Worm (Caenorhabditis elegans) whole organism, dauer: ENCODE data around the gene T07H3.7.
"Not testable (repeated sequence)": the region's sequence is repeated elsewhere in the genome, so short reads cannot be mapped to it uniquely, and the experiment has no call there.

ENCODE experiments used
- unc-62 ChIP-seq: sonication (generic microtip); optimal IDR thresholded peaks from 2 replicates; lab custom pipeline; 2017; ENCODE audit warnings: missing biosample characterization, missing genetic modification reagents, missing genetic modification characterization

Gene T07H3.7

ce11 chrII:1589845-1590244, at the start of gene T07H3.7:
Gene T07H3.7 (minus strand): TSS chrII:1589945.
- no peak for TF ChIP-seq unc-62 (GFP tag; lab: Kevin White, UChicago)

ce11 chrII:1636392-1636791, 46.6 kb upstream of the T07H3.7 start, which contains the start of gene srg-20:
Gene srg-20 (plus strand): TSS chrII:1636692.
- not testable (repeated sequence) for TF ChIP-seq unc-62 (GFP tag; lab: Kevin White, UChicago)

ce11 chrII:1635969-1636368, 46.2 kb upstream of the T07H3.7 start:
- TF ChIP-seq unc-62 (GFP tag; lab: Kevin White, UChicago): no peak

- TF ChIP-seq unc-62 (GFP tag; lab: Kevin White, UChicago): not testable (repeated sequence)
Observed at ce11 chrII:1633490-1633889, 43.7 kb upstream of the T07H3.7 start, which contains the start of gene C08E3.1. Gene C08E3.1 (plus strand): TSS chrII:1633790.

- TF ChIP-seq unc-62 (GFP tag; lab: Kevin White, UChicago): not testable (repeated sequence)
Observed at ce11 chrII:1632216-1632615, 42.5 kb upstream of the T07H3.7 start, which contains the start of gene C08E3.13. Gene C08E3.13 (minus strand): TSS chrII:1632316.

ce11 chrII:1627783-1628182, 38.0 kb upstream of the T07H3.7 start, which contains the start of gene C08E3.15:
Gene C08E3.15 (minus strand): TSS chrII:1627883.
- TF ChIP-seq unc-62 (GFP tag; lab: Kevin White, UChicago): not testable (repeated sequence)

- no peak for TF ChIP-seq unc-62 (GFP tag; lab: Kevin White, UChicago)
Observed at ce11 chrII:1625666-1626065, 35.9 kb upstream of the T07H3.7 start, which contains the start of gene C08E3.14. Gene C08E3.14 (plus strand): TSS chrII:1625966.

- no peak for TF ChIP-seq unc-62 (GFP tag; lab: Kevin White, UChicago)
Observed at ce11 chrII:1624572-1624971, 34.8 kb upstream of the T07H3.7 start, which contains the start of gene fbxa-160. Gene fbxa-160 (minus strand): TSS chrII:1624672.

ce11 chrII:1621795-1622194, 32.0 kb upstream of the T07H3.7 start:
- no peak for TF ChIP-seq unc-62 (GFP tag; lab: Kevin White, UChicago)

- no peak for TF ChIP-seq unc-62 (GFP tag; lab: Kevin White, UChicago)
Observed at ce11 chrII:1621180-1621579, 31.4 kb upstream of the T07H3.7 start, which contains the start of gene fbxa-158. Gene fbxa-158 (minus strand): TSS chrII:1621280.

- no peak for TF ChIP-seq unc-62 (GFP tag; lab: Kevin White, UChicago)
Observed at ce11 chrII:1618948-1619347, 29.2 kb upstream of the T07H3.7 start, which contains the start of gene fbxa-166. Gene fbxa-166 (minus strand): TSS chrII:1619048.

- no peak for TF ChIP-seq unc-62 (GFP tag; lab: Kevin White, UChicago)
Observed at ce11 chrII:1616382-1616781, 26.6 kb upstream of the T07H3.7 start, which contains the start of gene fbxa-165. Gene fbxa-165 (minus strand): TSS chrII:1616482.

ce11 chrII:1613972-1614371, 24.2 kb upstream of the T07H3.7 start, which contains the start of gene fbxa-164:
Gene fbxa-164 (minus strand): TSS chrII:1614072.
- no peak for TF ChIP-seq unc-62 (GFP tag; lab: Kevin White, UChicago)

ce11 chrII:1610630-1611029, 20.9 kb upstream of the T07H3.7 start, which contains the start of gene fbxa-163:
Gene fbxa-163 (minus strand): TSS chrII:1610730.
- TF ChIP-seq unc-62 (GFP tag; lab: Kevin White, UChicago): no peak

- TF ChIP-seq unc-62 (GFP tag; lab: Kevin White, UChicago): no peak
Observed at ce11 chrII:1608915-1609314, 19.2 kb upstream of the T07H3.7 start.

- no peak for TF ChIP-seq unc-62 (GFP tag; lab: Kevin White, UChicago)
Observed at ce11 chrII:1607575-1607974, 17.8 kb upstream of the T07H3.7 start.

ce11 chrII:1606079-1606478, 16.3 kb upstream of the T07H3.7 start, which contains the start of gene bath-33:
Gene bath-33 (minus strand): TSS chrII:1606179.
- TF ChIP-seq unc-62 (GFP tag; lab: Kevin White, UChicago): no peak
